Worm (Caenorhabditis elegans): ENCODE measurements around the gene F09G8.5.

F09G8.5 gene

DNA sequence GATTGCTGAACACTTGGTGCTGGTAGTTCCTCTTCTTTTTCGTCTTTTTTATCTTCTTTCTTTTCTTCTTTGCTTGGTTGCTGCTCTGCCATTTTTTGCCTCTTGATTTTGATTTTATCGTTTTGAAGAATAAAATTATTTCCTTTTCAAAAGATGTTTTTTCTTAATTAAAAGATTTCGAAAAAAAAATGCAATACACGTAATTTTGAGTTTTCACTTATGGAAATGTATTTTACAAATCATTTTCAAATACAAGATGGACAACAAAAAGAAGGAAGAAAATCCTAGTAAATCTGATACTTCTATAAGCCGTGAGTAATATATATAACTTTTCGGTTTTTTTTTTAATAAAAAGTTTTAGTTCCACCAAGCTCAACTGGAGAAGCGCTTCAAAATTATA is 5.4 kb upstream of the F09G8.5 start, which contains the start of the genes C02F5.10 and C02F5.2:
Gene C02F5.10 (minus strand): TSS at position 101 of the 400 bp plus-strand sequence.
Gene C02F5.2 (plus strand): TSS at position 239 of the 400 bp plus-strand sequence.
- TF ChIP-seq ces-1 (GFP tag; optimal IDR thresholded peaks at IDR 0.05) = no peak
- no peak for TF ChIP-seq mab-5 (tag; optimal IDR thresholded peaks at IDR 0.05)
- no peak for TF ChIP-seq sem-2 (GFP tag; optimal IDR thresholded peaks at IDR 0.05)
- TF ChIP-seq unc-120 (tag; optimal IDR thresholded peaks at IDR 0.05; ENCODE audit: poor library complexity, severe bottlenecking) = no peak
- TF ChIP-seq cnd-1 (tag; optimal IDR thresholded peaks at IDR 0.05) = no peak
- no peak for TF ChIP-seq flh-1 (GFP tag; optimal IDR thresholded peaks at IDR 0.05)
- TF ChIP-seq sptf-1 (tag; optimal IDR thresholded peaks at IDR 0.05) = no peak
- no peak for TF ChIP-seq snpc-4 (tag; optimal IDR thresholded peaks at IDR 0.05)
- TF ChIP-seq pha-4 (tag; optimal IDR thresholded peaks at IDR 0.05) = no peak
- no peak for TF ChIP-seq ceh-83 (GFP tag; optimal IDR thresholded peaks at IDR 0.05)
- TF ChIP-seq nhr-12 (tag; optimal IDR thresholded peaks at IDR 0.05) = no peak
- no peak for TF ChIP-seq bed-3 (GFP tag; optimal IDR thresholded peaks at IDR 0.05)
- no peak for TF ChIP-seq tbx-8 (GFP tag; optimal IDR thresholded peaks at IDR 0.05)
- TF ChIP-seq ham-2 (GFP tag; optimal IDR thresholded peaks at IDR 0.05) = no peak
- no peak for TF ChIP-seq M03D4.4 (tag; optimal IDR thresholded peaks at IDR 0.05)
- TF ChIP-seq unc-39 (tag; optimal IDR thresholded peaks at IDR 0.05) = no peak
- TF ChIP-seq hlh-1 (tag; optimal IDR thresholded peaks at IDR 0.05) = no peak
- TF ChIP-seq mep-1 (tag; optimal IDR thresholded peaks at IDR 0.05) = no peak
- TF ChIP-seq lin-13 (tag; optimal IDR thresholded peaks at IDR 0.05) = no peak
- TF ChIP-seq elt-1 (tag; optimal IDR thresholded peaks at IDR 0.05; ENCODE audit: borderline replicate concordance, insufficient read depth) = no peak

DNA sequence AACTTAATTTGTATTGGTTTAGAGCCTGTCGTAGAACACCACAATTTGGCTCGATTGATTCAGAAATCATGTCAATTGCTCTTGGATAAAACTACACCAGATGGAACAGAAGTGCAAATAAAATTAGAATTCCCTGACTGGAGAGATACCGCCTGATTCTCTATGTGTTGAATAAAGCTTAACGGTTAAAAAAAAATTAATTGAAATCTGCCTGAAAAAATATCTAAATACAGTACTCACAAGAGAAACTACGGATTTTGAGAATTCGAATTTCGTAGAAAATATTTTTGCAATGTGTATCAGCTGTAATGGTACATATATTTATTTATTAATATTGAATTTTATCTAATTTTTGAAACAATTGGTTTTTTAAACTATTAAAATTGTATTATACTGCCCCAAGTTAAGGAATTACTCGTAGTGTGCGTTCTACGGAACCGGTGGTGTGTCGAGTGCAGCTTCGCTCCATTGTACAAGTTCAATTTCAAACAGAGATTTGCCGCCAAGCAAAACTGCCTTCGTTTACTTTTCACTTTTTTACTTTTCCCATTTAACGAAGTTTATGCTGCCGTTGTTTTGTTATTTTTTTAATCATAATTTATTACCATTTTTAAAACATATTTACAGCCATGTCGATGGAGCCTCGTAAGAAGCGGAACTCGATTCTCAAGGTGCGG is 4.6 kb upstream of the F09G8.5 start, which contains the start of gene knl-1:
Gene knl-1 (plus strand): TSS at position 626 of the 677 bp plus-strand sequence.
- TF ChIP-seq sptf-1 (tag; optimal IDR thresholded peaks at IDR 0.05) (no peak), mls-2 (tag; optimal IDR thresholded peaks at IDR 0.05) (no peak), lsy-2 (tag; optimal IDR thresholded peaks at IDR 0.05) (peak; percentile 80), ceh-83 (GFP tag; optimal IDR thresholded peaks at IDR 0.05) (no peak), drap-1 (GFP tag; optimal IDR thresholded peaks at IDR 0.05) (peak; percentile 30), cnd-1 (tag; optimal IDR thresholded peaks at IDR 0.05) (peak; percentile 59), bed-3 (GFP tag; optimal IDR thresholded peaks at IDR 0.05) (peak; percentile 19), pha-4 (tag; optimal IDR thresholded peaks at IDR 0.05) (peak; percentile 32), nhr-237 (tag; optimal IDR thresholded peaks at IDR 0.05) (peak; percentile 58), ces-1 (GFP tag; optimal IDR thresholded peaks at IDR 0.05) (peak; percentile 42), lin-13 (tag; optimal IDR thresholded peaks at IDR 0.05) (peak; percentile 83), snpc-4 (tag; optimal IDR thresholded peaks at IDR 0.05) (no peak), blmp-1 (tag; optimal IDR thresholded peaks at IDR 0.05) (no peak), mep-1 (tag; optimal IDR thresholded peaks at IDR 0.05) (peak; percentile 68), hlh-1 (tag; optimal IDR thresholded peaks at IDR 0.05) (peak; percentile 12), sem-2 (GFP tag; optimal IDR thresholded peaks at IDR 0.05) (peak; percentile 18)

DNA sequence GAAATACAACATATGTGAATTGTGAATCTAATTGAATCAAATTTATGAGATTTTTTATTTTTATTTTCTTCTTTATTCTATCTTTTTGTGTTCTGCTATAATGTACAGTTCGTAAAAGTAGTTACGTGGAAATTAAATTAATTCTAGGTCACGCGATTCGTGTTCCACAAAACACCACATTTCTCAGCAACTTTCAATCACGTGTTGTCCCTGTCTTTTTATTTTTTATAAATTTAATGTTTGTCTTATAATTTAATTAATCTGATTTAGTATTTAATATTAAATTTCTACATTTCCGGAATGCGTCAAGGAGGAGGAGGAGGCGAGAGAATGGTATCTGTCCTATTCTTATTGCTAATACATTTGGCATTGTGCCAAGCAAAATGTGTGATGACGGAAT is 3.3 kb downstream of the F09G8.5 start, which contains the start of gene ncr-2:
Gene ncr-2 (plus strand): TSS at position 301 of the 400 bp plus-strand sequence.
- no peak for TF ChIP-seq unc-120 (tag; optimal IDR thresholded peaks at IDR 0.05; ENCODE audit: poor library complexity, severe bottlenecking)
- no peak for TF ChIP-seq pha-4 (tag; optimal IDR thresholded peaks at IDR 0.05)
- TF ChIP-seq ceh-83 (GFP tag; optimal IDR thresholded peaks at IDR 0.05) = no peak
- TF ChIP-seq nhr-76 (tag; optimal IDR thresholded peaks at IDR 0.05) = no peak
- TF ChIP-seq sptf-1 (tag; optimal IDR thresholded peaks at IDR 0.05) = no peak
- TF ChIP-seq lin-13 (tag; optimal IDR thresholded peaks at IDR 0.05) = no peak
- TF ChIP-seq drap-1 (GFP tag; optimal IDR thresholded peaks at IDR 0.05) = no peak
- no peak for TF ChIP-seq zip-8 (tag; optimal IDR thresholded peaks at IDR 0.05)
- no peak for TF ChIP-seq nhr-237 (tag; optimal IDR thresholded peaks at IDR 0.05)
- TF ChIP-seq lsy-2 (tag; optimal IDR thresholded peaks at IDR 0.05) = no peak
- no peak for TF ChIP-seq flh-1 (GFP tag; optimal IDR thresholded peaks at IDR 0.05)

DNA sequence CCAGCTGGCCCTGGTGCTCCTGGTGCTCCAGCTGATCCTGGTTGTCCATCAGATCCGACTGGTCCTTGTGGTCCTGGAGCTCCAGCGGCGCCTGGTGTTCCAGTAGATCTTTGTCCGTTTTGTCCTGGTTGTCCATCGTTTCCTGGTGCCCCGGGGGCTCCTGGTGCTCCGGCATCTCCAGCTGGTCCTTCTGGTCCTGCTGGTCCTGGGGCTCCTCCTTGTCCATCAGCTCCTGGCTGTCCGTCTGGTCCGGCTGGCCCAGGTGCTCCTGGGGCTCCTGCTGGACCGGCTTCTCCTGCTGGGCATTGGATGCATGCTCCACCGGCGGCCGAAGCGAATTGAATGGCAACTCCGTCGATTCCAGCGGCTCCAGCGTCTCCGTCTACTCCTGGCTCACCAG is 7.8 kb downstream of the F09G8.5 start:
- TF ChIP-seq mep-1 (tag; optimal IDR thresholded peaks at IDR 0.05) (no peak), ces-1 (GFP tag; optimal IDR thresholded peaks at IDR 0.05) (no peak), ztf-11 (tag; optimal IDR thresholded peaks at IDR 0.05) (no peak), nhr-76 (tag; optimal IDR thresholded peaks at IDR 0.05) (no peak), hlh-1 (tag; optimal IDR thresholded peaks at IDR 0.05) (no peak), elt-3 (tag; optimal IDR thresholded peaks at IDR 0.05) (no peak), cnd-1 (tag; optimal IDR thresholded peaks at IDR 0.05) (no peak), sem-2 (GFP tag; optimal IDR thresholded peaks at IDR 0.05) (no peak)

DNA sequence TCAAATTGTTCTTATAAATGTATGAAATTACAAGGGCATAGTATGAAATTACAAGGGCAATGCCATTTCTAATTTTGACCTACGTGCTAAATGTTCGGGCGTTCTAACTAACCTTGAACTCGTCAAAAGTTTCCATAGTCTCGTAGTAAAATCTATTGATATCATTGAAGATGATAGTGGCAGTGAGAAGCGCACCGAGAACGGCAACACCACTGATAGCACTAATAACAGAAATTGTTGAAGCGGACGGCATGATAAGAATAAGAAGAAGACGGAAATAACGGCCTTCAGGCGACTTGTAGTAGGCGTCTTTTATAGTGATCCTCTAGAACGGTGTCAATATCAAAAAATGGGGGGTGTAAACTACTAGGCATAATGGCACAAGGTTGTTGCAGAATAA is 8.6 kb downstream of the F09G8.5 start, which contains the start of gene col-91:
Gene col-91 (minus strand): TSS at position 288 of the 400 bp plus-strand sequence.
- TF ChIP-seq ztf-11 (tag; optimal IDR thresholded peaks at IDR 0.05) (no peak), mep-1 (tag; optimal IDR thresholded peaks at IDR 0.05) (no peak), elt-1 (tag; optimal IDR thresholded peaks at IDR 0.05; ENCODE audit: borderline replicate concordance, insufficient read depth) (no peak), nhr-76 (tag; optimal IDR thresholded peaks at IDR 0.05) (no peak), sptf-1 (tag; optimal IDR thresholded peaks at IDR 0.05) (no peak), hlh-1 (tag; optimal IDR thresholded peaks at IDR 0.05) (no peak), bed-3 (GFP tag; optimal IDR thresholded peaks at IDR 0.05) (no peak), pha-4 (tag; optimal IDR thresholded peaks at IDR 0.05) (no peak), lsy-2 (tag; optimal IDR thresholded peaks at IDR 0.05) (no peak), nhr-28 (tag; optimal IDR thresholded peaks at IDR 0.05) (no peak), sem-2 (GFP tag; optimal IDR thresholded peaks at IDR 0.05) (no peak), ces-1 (GFP tag; optimal IDR thresholded peaks at IDR 0.05) (no peak), elt-3 (tag; optimal IDR thresholded peaks at IDR 0.05) (no peak), unc-39 (tag; optimal IDR thresholded peaks at IDR 0.05) (no peak), snpc-4 (tag; optimal IDR thresholded peaks at IDR 0.05) (no peak), nhr-12 (tag; optimal IDR thresholded peaks at IDR 0.05) (no peak), mls-2 (tag; optimal IDR thresholded peaks at IDR 0.05) (no peak)
